Fruit fly (Drosophila melanogaster): ENCODE results near the gene Acbp6.

The Acbp6 gene

DNA sequence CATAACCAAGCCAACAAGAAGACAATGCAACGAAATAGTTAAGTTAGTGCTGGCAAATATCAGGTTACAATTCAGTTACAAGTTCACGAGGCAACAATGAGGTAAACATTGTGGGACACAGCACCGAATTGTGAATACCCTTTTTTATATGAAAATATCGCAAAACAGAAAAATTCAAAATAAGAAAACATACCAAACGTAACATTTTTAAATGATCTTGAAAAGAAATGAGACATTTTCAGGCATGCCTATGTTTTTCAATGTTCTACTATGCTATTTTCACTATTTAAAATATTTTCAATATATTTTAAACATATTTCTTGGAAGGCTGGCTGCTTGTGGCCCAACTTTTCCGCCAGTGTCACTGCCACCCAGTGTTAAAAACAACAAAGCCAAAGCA, 24.8 kb upstream of the Acbp6 start:
- no peak for TF ChIP-seq OdsH (GFP tag; optimal IDR thresholded peaks at IDR 0.05)
- no peak for TF ChIP-seq Dfd (GFP tag; optimal IDR thresholded peaks at IDR 0.05)
- no peak for TF ChIP-seq foxo (GFP tag; optimal IDR thresholded peaks at IDR 0.05)
- no peak for TF ChIP-seq sage (GFP tag; optimal IDR thresholded peaks at IDR 0.05)
- no peak for TF ChIP-seq jim (GFP tag; optimal IDR thresholded peaks at IDR 0.05)
- TF ChIP-seq Jra (GFP tag; optimal IDR thresholded peaks at IDR 0.05): no peak
- no peak for TF ChIP-seq Rel (GFP tag; optimal IDR thresholded peaks at IDR 0.05)
- no peak for TF ChIP-seq Rel (tag; optimal IDR thresholded peaks at IDR 0.05)
- TF ChIP-seq GATAd (GFP tag; optimal IDR thresholded peaks at IDR 0.05): no peak
- no peak for TF ChIP-seq CG32264 (GFP tag; optimal IDR thresholded peaks at IDR 0.05)
- no peak for TF ChIP-seq Mio (GFP tag; optimal IDR thresholded peaks at IDR 0.05)
- TF ChIP-seq dl (GFP tag; optimal IDR thresholded peaks at IDR 0.05; ENCODE audit: insufficient read depth in 1 of 2, partially characterized antibody in 2 of 2): no peak
- TF ChIP-seq lola (GFP tag; optimal IDR thresholded peaks at IDR 0.05): no peak
- no peak for TF ChIP-seq rgr (GFP tag; optimal IDR thresholded peaks at IDR 0.05)
- no peak for TF ChIP-seq dsf (GFP tag; optimal IDR thresholded peaks at IDR 0.05; ENCODE audit: borderline replicate concordance)

DNA sequence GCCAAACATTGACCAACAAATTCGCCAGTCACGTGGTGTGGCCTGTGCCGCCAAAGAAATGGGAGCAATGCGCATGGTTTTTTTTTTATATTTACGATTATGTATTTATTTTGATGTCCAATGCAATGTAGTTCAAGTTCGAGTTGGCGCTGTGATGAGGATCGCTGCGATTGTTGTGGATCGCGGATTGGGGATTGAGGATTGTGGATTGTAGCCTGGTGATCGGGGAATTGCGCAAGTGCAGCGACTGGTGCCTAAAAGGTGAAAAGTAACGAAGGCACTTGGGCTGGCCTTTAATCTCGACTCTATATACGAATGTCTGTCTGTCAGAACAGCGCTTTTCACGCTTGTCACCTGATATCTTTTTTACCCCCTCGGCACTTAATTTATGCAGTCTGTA, 24.2 kb upstream of the Acbp6 start:
- TF ChIP-seq Mio (GFP tag; optimal IDR thresholded peaks at IDR 0.05): no peak
- TF ChIP-seq lola (GFP tag; optimal IDR thresholded peaks at IDR 0.05): no peak
- TF ChIP-seq Rel (GFP tag; optimal IDR thresholded peaks at IDR 0.05): no peak
- TF ChIP-seq Rel (tag; optimal IDR thresholded peaks at IDR 0.05): no peak
- no peak for TF ChIP-seq tai (GFP tag; optimal IDR thresholded peaks at IDR 0.05)
- TF ChIP-seq brk (GFP tag; optimal IDR thresholded peaks at IDR 0.05): no peak
- TF ChIP-seq GATAd (GFP tag; optimal IDR thresholded peaks at IDR 0.05): no peak
- no peak for TF ChIP-seq Sp1 (GFP tag; optimal IDR thresholded peaks at IDR 0.05)
- no peak for TF ChIP-seq Myc (optimal IDR thresholded peaks at IDR 0.05)
- no peak for TF ChIP-seq usp (GFP tag; optimal IDR thresholded peaks at IDR 0.05)
- TF ChIP-seq Vsx2 (GFP tag; optimal IDR thresholded peaks at IDR 0.05; ENCODE audit: partially characterized antibody): no peak
- TF ChIP-seq CrebA (GFP tag; optimal IDR thresholded peaks at IDR 0.05; ENCODE audit: borderline replicate concordance): no peak
- TF ChIP-seq sv (GFP tag; optimal IDR thresholded peaks at IDR 0.05): no peak
- no peak for TF ChIP-seq Dfd (GFP tag; optimal IDR thresholded peaks at IDR 0.05)
- TF ChIP-seq dsf (GFP tag; optimal IDR thresholded peaks at IDR 0.05; ENCODE audit: borderline replicate concordance): no peak
- TF ChIP-seq Hr83 (GFP tag; optimal IDR thresholded peaks at IDR 0.05; ENCODE audit: poor library complexity, severe bottlenecking): no peak
- TF ChIP-seq dl (GFP tag; optimal IDR thresholded peaks at IDR 0.05; ENCODE audit: insufficient read depth in 1 of 2, partially characterized antibody in 2 of 2): no peak
- TF ChIP-seq woc (GFP tag; optimal IDR thresholded peaks at IDR 0.05): no peak
- TF ChIP-seq OdsH (GFP tag; optimal IDR thresholded peaks at IDR 0.05): no peak

DNA sequence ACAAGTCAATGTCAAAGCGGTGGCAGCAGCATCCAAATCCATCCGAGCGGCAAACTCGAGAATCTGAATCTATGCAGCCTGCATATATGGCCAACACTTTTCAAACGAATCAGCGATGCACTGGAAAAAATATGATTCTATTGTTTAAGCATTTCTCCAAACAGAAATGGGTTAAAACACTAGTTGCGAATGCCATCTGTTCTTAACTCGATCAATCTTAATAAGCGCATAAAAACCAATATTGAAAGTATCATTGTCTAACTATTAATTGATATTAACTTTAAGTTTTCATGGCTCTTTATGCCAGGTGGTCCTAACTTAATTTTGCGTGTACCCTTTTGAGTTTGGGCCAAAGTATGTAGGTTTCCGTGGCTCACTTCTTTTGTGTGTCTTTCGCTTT, 23.0 kb upstream of the Acbp6 start:
- TF ChIP-seq br (GFP tag; optimal IDR thresholded peaks at IDR 0.05): no peak
- no peak for TF ChIP-seq N (GFP tag; optimal IDR thresholded peaks at IDR 0.05)
- no peak for TF ChIP-seq tai (GFP tag; optimal IDR thresholded peaks at IDR 0.05)
- TF ChIP-seq Dif (GFP tag; optimal IDR thresholded peaks at IDR 0.05; ENCODE audit: partially characterized antibody): no peak

DNA sequence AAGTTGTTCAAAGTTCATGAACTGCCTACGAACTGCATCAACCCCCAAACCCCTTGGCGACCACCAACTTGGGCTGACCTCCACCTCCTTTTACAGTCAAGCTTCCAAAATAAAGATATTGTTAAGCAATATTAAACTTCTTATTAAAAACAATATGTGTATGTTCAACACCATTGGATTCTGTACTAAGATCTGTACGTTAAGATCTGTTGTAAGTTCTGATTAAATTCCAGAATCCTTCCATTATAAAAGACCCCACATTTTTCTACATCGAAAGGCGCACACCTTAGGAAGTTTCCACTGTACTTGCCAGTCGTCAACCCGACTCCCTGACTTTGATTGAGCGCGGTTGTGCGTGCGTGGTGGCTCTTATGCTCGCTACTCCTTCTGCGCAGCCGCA, 15.7 kb upstream of the Acbp6 start:
- TF ChIP-seq N (GFP tag; optimal IDR thresholded peaks at IDR 0.05) (no peak), Mio (GFP tag; optimal IDR thresholded peaks at IDR 0.05) (no peak), Hr78 (GFP tag; optimal IDR thresholded peaks at IDR 0.05) (no peak), Dif (GFP tag; optimal IDR thresholded peaks at IDR 0.05; ENCODE audit: partially characterized antibody) (no peak), fru (GFP tag; optimal IDR thresholded peaks at IDR 0.05) (peak; percentile 70), woc (GFP tag; optimal IDR thresholded peaks at IDR 0.05) (peak; percentile 43), Vsx2 (GFP tag; optimal IDR thresholded peaks at IDR 0.05; ENCODE audit: partially characterized antibody) (no peak), ey (GFP tag; optimal IDR thresholded peaks at IDR 0.05) (peak; percentile 39), h (GFP tag; optimal IDR thresholded peaks at IDR 0.05) (peak; percentile 47), rgr (GFP tag; optimal IDR thresholded peaks at IDR 0.05) (peak; percentile 18), br (GFP tag; optimal IDR thresholded peaks at IDR 0.05) (peak; percentile 35), brk (GFP tag; optimal IDR thresholded peaks at IDR 0.05) (no peak), tai (GFP tag; optimal IDR thresholded peaks at IDR 0.05) (no peak), HLH106 (tag; optimal IDR thresholded peaks at IDR 0.05) (peak; percentile 57), OdsH (GFP tag; optimal IDR thresholded peaks at IDR 0.05) (peak; percentile 27), foxo (GFP tag; optimal IDR thresholded peaks at IDR 0.05) (peak in 1 of 2 experiments; percentile 47), Sp1 (GFP tag; optimal IDR thresholded peaks at IDR 0.05) (peak; percentile 37), Jra (GFP tag; optimal IDR thresholded peaks at IDR 0.05) (no peak)

Data from whole organism, wandering third instar larva.